Fruit fly (Drosophila melanogaster) whole organism, embryonic: ENCODE data around the gene att-ORFB.

Experiments
- Blimp-1 ChIP-seq: fragments of 200-800 bp; sonication (Bioruptor generic); optimal IDR thresholded peaks from 3 replicates; lab custom pipeline; 2018; ENCODE audit warnings: missing biosample characterization, missing genetic modification characterization, mild to moderate bottlenecking, moderate library complexity, missing genetic modification reagents
- CG1024 ChIP-seq: fragments of 200-800 bp; sonication (Bioruptor generic); IDR thresholded peaks from 2 replicates; pipeline ENCODE4 v1.3.6; 2022; ENCODE audit warnings: missing biosample characterization, missing genetic modification characterization
- CG12659 ChIP-seq: fragments of 200-800 bp; sonication (Bioruptor generic); optimal IDR thresholded peaks from 3 replicates; lab custom pipeline; 2017; ENCODE audit warnings: mild to moderate bottlenecking, missing biosample characterization, missing genetic modification reagents, missing genetic modification characterization
- CG12942 ChIP-seq: fragments of 200-800 bp; sonication (Bioruptor generic); optimal IDR thresholded peaks from 3 replicates; lab custom pipeline; 2016; ENCODE audit warnings: missing biosample characterization, missing genetic modification characterization
- CG14860 ChIP-seq: fragments of 200-800 bp; sonication (Bioruptor generic); IDR thresholded peaks from 3 replicates; pipeline ENCODE4 v1.3.6; 2022; ENCODE audit warnings: missing biosample characterization, missing genetic modification characterization; ENCODE audit not compliant: partially characterized antibody
- CG15514 ChIP-seq: fragments of 200-800 bp; sonication (Bioruptor generic); optimal IDR thresholded peaks from 3 replicates; lab custom pipeline; 2017; ENCODE audit warnings: missing biosample characterization, missing genetic modification characterization, mild to moderate bottlenecking, moderate library complexity, missing genetic modification reagents
- CG16779 ChIP-seq: fragments of 200-800 bp; sonication (Bioruptor generic); IDR thresholded peaks from 2 replicates; pipeline ENCODE4 v1.3.6; 2022; ENCODE audit warnings: missing biosample characterization, missing genetic modification characterization
- CG17361 ChIP-seq: fragments of 200-800 bp; sonication (Bioruptor generic); IDR thresholded peaks from 3 replicates; pipeline ENCODE4 v1.3.6; 2022; ENCODE audit warnings: missing biosample characterization, missing genetic modification characterization
- CG18764 ChIP-seq: fragments of 200-800 bp; sonication (Bioruptor generic); optimal IDR thresholded peaks from 3 replicates; lab custom pipeline; 2016; ENCODE audit warnings: missing biosample characterization, missing genetic modification characterization
- CG2116 ChIP-seq: fragments of 200-800 bp; sonication (Bioruptor generic); optimal IDR thresholded peaks from 3 replicates; lab custom pipeline; 2018; ENCODE audit warnings: missing biosample characterization, mild to moderate bottlenecking, missing genetic modification characterization
- CG2712 ChIP-seq: fragments of 200-800 bp; optimal IDR thresholded peaks from 3 replicates; lab custom pipeline; 2019; ENCODE audit warnings: missing biosample characterization, mild to moderate bottlenecking, missing genetic modification characterization, moderate library complexity
- CG3995 ChIP-seq: fragments of 200-800 bp; sonication (Bioruptor generic); optimal IDR thresholded peaks from 3 replicates; lab custom pipeline; 2016; ENCODE audit warnings: missing biosample characterization, missing genetic modification characterization
- CG4617 ChIP-seq: fragments of 200-800 bp; sonication (Bioruptor generic); optimal IDR thresholded peaks from 3 replicates; lab custom pipeline; 2016; ENCODE audit warnings: missing biosample characterization, missing genetic modification characterization, borderline replicate concordance
- CG5180 ChIP-seq: fragments of 200-800 bp; sonication (Bioruptor generic); optimal IDR thresholded peaks from 3 replicates; lab custom pipeline; 2017; ENCODE audit warnings: missing biosample characterization, missing genetic modification characterization, mild to moderate bottlenecking, moderate library complexity, missing genetic modification reagents
- Chrac-16 ChIP-seq: fragments of 200-800 bp; sonication (Bioruptor generic); optimal IDR thresholded peaks from 3 replicates; lab custom pipeline; 2016; ENCODE audit warnings: missing biosample characterization, missing genetic modification characterization
- Dad ChIP-seq: fragments of 200-800 bp; sonication (Bioruptor generic); optimal IDR thresholded peaks from 3 replicates; lab custom pipeline; 2016; ENCODE audit warnings: missing biosample characterization, missing genetic modification characterization
- Doc3 ChIP-seq: fragments of 200-800 bp; sonication (Bioruptor generic); IDR thresholded peaks from 3 replicates; pipeline ENCODE4 v1.3.6; 2022; ENCODE audit warnings: missing biosample characterization, missing genetic modification characterization; ENCODE audit not compliant: partially characterized antibody
- Ets65A ChIP-seq: fragments of 200-800 bp; sonication (Bioruptor generic); peaks from one replicate; lab custom pipeline; 2016; ENCODE audit warnings: missing biosample characterization, missing genetic modification characterization
- GATAe ChIP-seq: fragments of 200-800 bp; sonication (Bioruptor generic); conservative IDR thresholded peaks from 2 replicates; pipeline ENCODE4 v1.3.6; 2022; ENCODE audit warnings: missing biosample characterization, missing genetic modification characterization
- Gsc ChIP-seq: fragments of 200-800 bp; sonication (Bioruptor generic); IDR thresholded peaks from 2 replicates; pipeline ENCODE4 v1.3.6; 2022; ENCODE audit warnings: missing biosample characterization, missing genetic modification characterization
- HLHmδ ChIP-seq: fragments of 200-800 bp; sonication (Bioruptor generic); optimal IDR thresholded peaks from 2 replicates; lab custom pipeline; 2018; ENCODE audit warnings: missing biosample characterization, mild to moderate bottlenecking, missing genetic modification characterization, moderate library complexity
- MBD-R2 ChIP-seq: fragments of 200-800 bp; sonication (Bioruptor generic); IDR thresholded peaks from 2 replicates; pipeline ENCODE4 v1.3.6; 2022; ENCODE audit warnings: missing biosample characterization, missing genetic modification characterization
- Pdp1 ChIP-seq, 2 experiments: fragments of 200-800 bp; sonication (Bioruptor generic); optimal IDR thresholded peaks; 3 replicates each; lab custom pipeline; 2016; ENCODE audit warnings: missing biosample characterization in 2 of 2, missing genetic modification characterization in 2 of 2, mild to moderate bottlenecking in 1 of 2, moderate library complexity in 1 of 2
- Rfx ChIP-seq: fragments of 200-800 bp; sonication (Bioruptor generic); IDR thresholded peaks from 2 replicates; pipeline ENCODE4 v1.3.6; 2022; ENCODE audit warnings: missing biosample characterization, missing genetic modification characterization
- Ssrp ChIP-seq: fragments of 200-800 bp; sonication (Bioruptor generic); optimal IDR thresholded peaks from 2 replicates; lab custom pipeline; 2018; ENCODE audit warnings: missing biosample characterization, mild to moderate bottlenecking, missing genetic modification characterization, moderate library complexity
- Tbp ChIP-seq: fragments of >200 bp; optimal IDR thresholded peaks from 2 replicates; lab custom pipeline; 2018; ENCODE audit warnings: missing biosample characterization, missing genetic modification characterization
- ase ChIP-seq: fragments of 200-800 bp; sonication (Bioruptor generic); IDR thresholded peaks from 3 replicates; pipeline ENCODE4 v1.3.6; 2022; ENCODE audit warnings: missing biosample characterization, missing genetic modification characterization
- chinmo ChIP-seq: fragments of 200-800 bp; sonication (Bioruptor generic); IDR thresholded peaks from 4 replicates; pipeline ENCODE4 v1.3.6; 2022; ENCODE audit warnings: missing biosample characterization, missing genetic modification characterization; ENCODE audit not compliant: partially characterized antibody
- corto ChIP-seq: fragments of 200-800 bp; sonication (Bioruptor generic); optimal IDR thresholded peaks from 2 replicates; lab custom pipeline; 2016; ENCODE audit warnings: missing biosample characterization, mild to moderate bottlenecking, missing genetic modification characterization, moderate library complexity
- danr ChIP-seq: fragments of 200-800 bp; sonication (Bioruptor generic); IDR thresholded peaks from 2 replicates; pipeline ENCODE4 v1.3.6; 2022; ENCODE audit warnings: missing biosample characterization, missing genetic modification characterization
- dmrt11E ChIP-seq: fragments of 200-800 bp; sonication (Bioruptor generic); optimal IDR thresholded peaks from 3 replicates; lab custom pipeline; 2018; ENCODE audit warnings: missing biosample characterization, mild to moderate bottlenecking, missing genetic modification characterization, moderate library complexity
- gcm2 ChIP-seq: fragments of 200-800 bp; sonication (Bioruptor generic); optimal IDR thresholded peaks from 2 replicates; lab custom pipeline; 2016; ENCODE audit warnings: missing biosample characterization, missing genetic modification characterization
- h ChIP-seq: fragments of >200 bp; optimal IDR thresholded peaks from 2 replicates; lab custom pipeline; 2017
- lab ChIP-seq: fragments of 200-800 bp; sonication (Bioruptor generic); optimal IDR thresholded peaks from 3 replicates; lab custom pipeline; 2017; ENCODE audit warnings: missing biosample characterization, missing genetic modification characterization, mild to moderate bottlenecking, moderate library complexity, missing genetic modification reagents
- pzg ChIP-seq: fragments of 200-800 bp; sonication (Bioruptor generic); optimal IDR thresholded peaks from 3 replicates; lab custom pipeline; 2018; ENCODE audit warnings: missing biosample characterization, mild to moderate bottlenecking, missing genetic modification characterization, moderate library complexity
- sob ChIP-seq: fragments of 200-800 bp; sonication (Bioruptor generic); IDR thresholded peaks from 2 replicates; pipeline ENCODE4 v1.3.6; 2022; ENCODE audit warnings: missing biosample characterization, missing genetic modification characterization
- trem ChIP-seq: fragments of 200-800 bp; optimal IDR thresholded peaks from 3 replicates; lab custom pipeline; 2019; ENCODE audit warnings: missing biosample characterization, mild to moderate bottlenecking, missing genetic modification characterization, moderate library complexity
- vnd ChIP-seq: fragments of 200-800 bp; sonication (Bioruptor generic); IDR thresholded peaks from 3 replicates; pipeline ENCODE4 v1.3.6; 2022; ENCODE audit warnings: missing biosample characterization, missing genetic modification characterization; ENCODE audit not compliant: partially characterized antibody
- wdn ChIP-seq: fragments of 200-800 bp; sonication (Bioruptor generic); IDR thresholded peaks from 2 replicates; pipeline ENCODE4 v1.3.6; 2022; ENCODE audit warnings: missing biosample characterization, missing genetic modification characterization

Gene att-ORFB

DNA sequence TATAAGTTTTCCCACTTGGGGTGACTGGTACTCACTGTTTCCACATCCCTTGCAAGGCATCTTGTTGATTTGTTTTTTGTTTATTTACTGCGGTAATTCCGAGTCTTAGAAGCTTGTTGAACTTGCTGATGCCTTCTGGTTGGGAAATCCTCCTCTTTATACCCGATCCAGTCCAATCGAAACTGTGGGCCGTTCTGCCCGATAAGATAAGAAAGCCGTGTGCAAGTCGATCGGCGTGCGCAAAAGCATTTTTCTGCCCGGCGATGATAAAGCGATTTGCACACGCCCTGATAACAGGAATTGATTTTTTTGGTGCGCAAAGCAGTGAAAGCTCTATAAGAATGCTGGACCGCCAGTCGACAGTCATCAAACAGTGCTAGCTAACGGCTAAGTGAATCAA, 19.6 kb downstream of the att-ORFB start, which contains the start of the genes MtnE and MtnD (continued):
- no peak for TF ChIP-seq CG3995
- no peak for TF ChIP-seq CG17361 (GFP tag; lab: Robert Waterston, UW)
- no peak for TF ChIP-seq danr
- TF ChIP-seq GATAe (GFP tag; lab: Robert Waterston, UW) = peak; percentile 83; the same call in 1 of the 2 replicates
- TF ChIP-seq gcm2 (GFP tag; lab: Kevin White, UChicago) = no peak
- TF ChIP-seq CG4617 (GFP tag; lab: Kevin White, UChicago) = no peak
- TF ChIP-seq Doc3 = no peak
- no peak for TF ChIP-seq dmrt11E (tag; lab: Kevin White, UChicago)
- no peak for TF ChIP-seq pzg (GFP tag; lab: Kevin White, UChicago)
- TF ChIP-seq corto (GFP tag; lab: Kevin White, UChicago) = peak; percentile 39
- TF ChIP-seq Gsc = no peak
- 0 out of 4 replicates have a peak, but pooled peaks have one; percentile 41 for TF ChIP-seq chinmo (GFP tag; lab: Robert Waterston, UW)
- no peak for TF ChIP-seq wdn (GFP tag; lab: Robert Waterston, UW)
- no peak for TF ChIP-seq CG15514
- TF ChIP-seq CG18764 (GFP tag; lab: Kevin White, UChicago) = no peak
- no peak for TF ChIP-seq CG12659 (GFP tag; lab: Kevin White, UChicago)
- TF ChIP-seq Rfx = no peak
- TF ChIP-seq lab (GFP tag; lab: Kevin White, UChicago) = peak; percentile 16
- TF ChIP-seq CG12942 = no peak
- TF ChIP-seq CG2116 (GFP tag; lab: Kevin White, UChicago) = no peak

DNA sequence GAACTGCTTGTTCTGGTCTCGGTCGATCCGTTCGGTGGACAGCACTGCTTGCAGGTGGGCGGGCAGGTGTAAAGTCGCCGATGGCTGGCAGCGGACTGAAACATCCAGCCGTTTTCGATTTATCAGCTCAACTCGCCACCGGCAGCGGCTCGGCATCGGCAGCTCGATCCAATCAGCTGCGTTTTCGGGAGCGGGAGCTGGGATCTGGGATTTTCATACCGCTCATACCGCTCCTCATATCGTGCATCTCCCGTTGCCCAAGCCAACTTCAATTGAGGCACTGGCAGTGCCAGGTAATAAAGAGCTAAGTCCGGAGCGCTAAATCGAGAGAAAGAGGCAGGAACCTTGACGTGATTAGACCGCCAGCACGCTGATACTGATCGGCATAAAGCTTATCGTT, 41.8 kb downstream of the att-ORFB start, which contains the start of gene MFS9:
Gene MFS9, minus strand, starts transcription at position 101 of the 400 bp plus-strand sequence.
- no peak for TF ChIP-seq ase
- peak; percentile 22; the same call in 1 of the 2 replicates for TF ChIP-seq MBD-R2

DNA sequence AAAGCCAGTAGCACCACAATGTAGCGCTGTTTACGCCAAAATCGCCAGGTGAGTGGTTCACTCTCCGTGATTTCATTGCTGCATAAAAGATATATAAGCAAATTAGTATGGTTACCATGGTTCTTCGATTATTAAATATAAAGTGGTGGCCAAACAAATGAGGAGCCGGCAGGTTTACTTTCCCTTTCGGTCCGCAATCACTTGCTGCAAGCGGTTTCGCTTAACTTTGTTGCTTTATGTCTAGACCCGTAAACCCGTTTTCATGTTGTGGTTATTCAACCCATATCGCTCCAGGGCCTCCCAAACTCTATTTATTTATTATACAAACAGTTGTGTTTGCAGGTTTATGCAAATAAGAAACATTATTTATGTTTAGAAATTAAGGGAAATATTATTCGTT, 44.8 kb downstream of the att-ORFB start:
- TF ChIP-seq Pdp1 (GFP tag; optimal IDR thresholded peaks at IDR 0.05; lab: Kevin White, UChicago) (peak in 1 of 2 experiments; percentile 36), Blimp-1 (GFP tag; lab: Kevin White, UChicago) (peak; percentile 79), wdn (GFP tag; lab: Robert Waterston, UW) (no peak)

dm6 chr3R:20504488-20504887, 49.7 kb downstream of the att-ORFB start, which contains the start of gene Or92a:
Gene Or92a (plus strand): TSS chr3R:20504788.
- TF ChIP-seq CG5180 (GFP tag; lab: Kevin White, UChicago) (no peak), Chrac-16 (GFP tag; lab: Kevin White, UChicago) (no peak), trem (tag; lab: Kevin White, UChicago) (no peak), sob (GFP tag; lab: Robert Waterston, UW) (no peak), HLHmδ (no peak), CG2712 (tag; lab: Kevin White, UChicago) (no peak), chinmo (GFP tag; lab: Robert Waterston, UW) (no peak), vnd (GFP tag; lab: Robert Waterston, UW) (no peak), CG18764 (GFP tag; lab: Kevin White, UChicago) (no peak), Tbp (GFP tag; lab: Kevin White, UChicago) (no peak), Dad (GFP tag; lab: Kevin White, UChicago) (no peak), Ssrp (tag; lab: Kevin White, UChicago) (no peak), CG14860 (GFP tag; lab: Robert Waterston, UW) (no peak), h (no peak), Ets65A (GFP tag; lab: Kevin White, UChicago) (no peak), CG1024 (GFP tag; lab: Robert Waterston, UW) (no peak), CG16779 (GFP tag; lab: Robert Waterston, UW) (no peak)
- TF ChIP-seq, all 482 proteins: peak for 0
